Worm (Caenorhabditis elegans): ENCODE measurements around the gene F46H5.7.

F46H5.7 gene

DNA sequence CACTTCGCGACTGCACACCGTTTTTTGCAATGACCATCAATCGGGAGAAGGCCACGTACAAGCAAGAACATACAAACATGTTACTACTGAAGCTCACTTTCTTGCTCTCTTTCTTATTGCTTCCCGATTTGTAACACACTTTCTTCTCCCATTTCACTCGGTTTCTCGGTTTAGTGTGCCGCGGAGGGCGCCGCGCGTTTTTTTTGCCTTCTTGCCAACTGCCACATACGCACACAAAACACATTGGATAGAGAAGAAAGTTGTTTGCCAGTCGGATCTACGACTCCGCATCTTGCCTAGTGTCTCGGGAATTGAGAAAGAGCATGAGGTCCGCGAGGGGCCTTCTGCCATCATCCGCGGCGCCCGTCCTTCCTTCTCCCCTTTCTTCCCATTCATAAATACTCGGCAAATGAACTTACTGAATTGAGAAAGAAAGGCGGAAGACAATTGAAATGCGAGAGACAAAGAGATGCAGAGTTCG lies 8.0 kb downstream of the F46H5.7 start (continued):
- peak; percentile 93 for TF ChIP-seq zfh-2 (GFP tag; conservative IDR thresholded peaks at IDR 0.05)
- TF ChIP-seq snpc-3.4 (tag; optimal IDR thresholded peaks at IDR 0.05) = no peak
- no peak for TF ChIP-seq ceh-100 (GFP tag; IDR thresholded peaks at IDR 0.05)
- TF ChIP-seq zim-3 (tag; optimal IDR thresholded peaks at IDR 0.05) = no peak
- TF ChIP-seq unc-62 (GFP tag; optimal IDR thresholded peaks at IDR 0.05) = no peak
- TF ChIP-seq snpc-1.3 (tag; optimal IDR thresholded peaks at IDR 0.05; ENCODE audit: insufficient read depth) = no peak
- no peak for TF ChIP-seq C06A6.2 (GFP tag; conservative IDR thresholded peaks at IDR 0.05)

DNA sequence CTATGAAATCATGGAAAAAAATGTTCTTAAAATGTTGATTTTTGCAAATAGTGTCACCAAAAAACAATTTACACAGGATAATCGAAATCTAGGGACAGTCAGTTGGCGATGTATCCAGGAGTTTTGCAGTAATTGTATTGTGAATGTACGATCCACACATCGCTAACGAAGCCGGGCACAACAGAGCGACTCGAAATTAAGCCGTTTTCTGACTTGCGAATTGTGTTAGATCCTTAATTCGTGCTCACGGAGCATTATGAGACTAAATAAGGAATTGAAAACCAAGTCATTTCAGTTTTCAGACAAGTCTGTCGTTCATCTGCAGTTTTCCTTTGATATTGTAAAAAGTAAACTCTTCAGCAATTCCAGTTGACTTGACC lies 8.7 kb downstream of the F46H5.7 start:
- TF ChIP-seq him-1 (tag; optimal IDR thresholded peaks at IDR 0.05) (no peak), madf-8 (GFP tag; conservative IDR thresholded peaks at IDR 0.05) (no peak), ceh-79 (tag; optimal IDR thresholded peaks at IDR 0.05) (no peak), lin-26 (GFP tag; IDR thresholded peaks at IDR 0.05) (no peak), mxl-1 (tag; optimal IDR thresholded peaks at IDR 0.05) (no peak), nhr-80 (tag; optimal IDR thresholded peaks at IDR 0.05) (no peak), egl-18 (GFP tag; IDR thresholded peaks at IDR 0.05) (no peak), ceh-58 (GFP tag; IDR thresholded peaks at IDR 0.05) (no peak), snpc-3.4 (tag; optimal IDR thresholded peaks at IDR 0.05) (no peak), ama-1 (optimal IDR thresholded peaks at IDR 0.05) (no peak), ama-1 (GFP tag; optimal IDR thresholded peaks at IDR 0.05) (no peak), B0035.1 (tag; optimal IDR thresholded peaks at IDR 0.05) (no peak), F57C9.4 (tag; optimal IDR thresholded peaks at IDR 0.05) (no peak), sdz-38 (tag; optimal IDR thresholded peaks at IDR 0.05) (no peak), rpc-1 (optimal IDR thresholded peaks at IDR 0.05) (no peak), rpc-1 (tag; optimal IDR thresholded peaks at IDR 0.05) (no peak), tbx-9 (tag; optimal IDR thresholded peaks at IDR 0.05; ENCODE audit: borderline replicate concordance) (no peak), nhr-27 (tag; optimal IDR thresholded peaks at IDR 0.05) (no peak)

DNA sequence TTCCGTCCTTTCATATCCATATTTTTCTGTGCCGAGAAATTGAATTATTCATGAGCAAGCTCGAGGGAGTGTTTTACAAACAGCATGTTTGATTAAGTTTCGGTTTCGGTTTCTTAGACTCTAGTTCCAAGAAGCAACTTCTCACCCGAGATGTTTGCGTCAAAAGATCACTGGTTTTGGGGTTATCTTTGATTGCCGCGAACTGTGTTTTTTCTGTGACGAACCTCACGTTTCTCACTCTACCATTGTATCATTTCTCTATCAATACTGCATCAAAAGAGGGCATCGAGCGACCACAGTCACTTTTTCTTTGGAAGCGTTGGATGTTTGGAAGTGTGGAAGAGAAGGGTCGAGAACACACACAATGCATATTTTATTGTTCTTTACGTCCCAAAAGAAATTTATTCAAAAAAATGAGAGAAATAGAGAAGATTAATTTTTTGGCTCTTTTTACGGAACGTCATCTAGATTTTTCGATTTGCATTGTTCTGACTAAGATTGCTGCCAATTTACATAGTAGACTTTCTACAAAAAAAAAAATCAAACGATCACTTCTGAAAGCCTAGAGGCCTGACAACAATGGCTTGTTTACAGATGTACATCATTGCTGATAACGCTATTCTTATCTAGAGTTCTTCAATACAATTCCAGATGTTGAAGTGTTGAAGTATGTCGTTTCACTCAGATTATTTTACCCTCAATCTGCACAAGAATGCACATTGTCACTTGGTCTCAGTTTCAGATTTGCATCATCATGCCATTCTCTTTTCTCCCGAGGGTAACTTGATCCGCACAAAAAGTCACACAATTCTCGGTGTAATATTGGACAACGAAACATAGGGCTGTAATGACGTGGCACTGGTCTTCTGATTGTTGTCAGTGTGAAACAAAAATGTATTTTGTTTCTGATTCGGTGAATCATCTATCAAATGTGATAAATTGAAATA lies 9.4 kb downstream of the F46H5.7 start:
- TF ChIP-seq B0019.2 (GFP tag; conservative IDR thresholded peaks at IDR 0.05) (no peak), Y53F4B.3 (GFP tag; IDR thresholded peaks at IDR 0.05) (no peak), F55B11.4 (tag; optimal IDR thresholded peaks at IDR 0.05; ENCODE audit: borderline replicate concordance, insufficient read depth) (no peak), lsl-1 (GFP tag; optimal IDR thresholded peaks at IDR 0.05) (no peak), die-1 (tag; optimal IDR thresholded peaks at IDR 0.05) (no peak), ztf-26 (tag; optimal IDR thresholded peaks at IDR 0.05) (no peak), unc-130 (GFP tag; optimal IDR thresholded peaks at IDR 0.05) (no peak), pha-4 (tag; optimal IDR thresholded peaks at IDR 0.05) (no peak), nfyb-1 (GFP tag; IDR thresholded peaks at IDR 0.05) (0 out of 2 replicates have a peak, but pooled peaks have one; percentile 40), egl-44 (GFP tag; IDR thresholded peaks at IDR 0.05) (no peak), snpc-3.4 (tag; optimal IDR thresholded peaks at IDR 0.05) (no peak), bed-2 (GFP tag; IDR thresholded peaks at IDR 0.05) (no peak), nhr-179 (tag; optimal IDR thresholded peaks at IDR 0.05) (no peak), let-607 (tag; optimal IDR thresholded peaks at IDR 0.05) (peak in 1 of 2 experiments; percentile 21), lsy-27 (tag; optimal IDR thresholded peaks at IDR 0.05; ENCODE audit: borderline replicate concordance, insufficient read depth) (no peak), lin-26 (GFP tag; IDR thresholded peaks at IDR 0.05) (no peak), mel-28 (tag; optimal IDR thresholded peaks at IDR 0.05; ENCODE audit: borderline replicate concordance) (no peak), ZK185.1 (tag; optimal IDR thresholded peaks at IDR 0.05; ENCODE audit: poor library complexity, severe bottlenecking) (no peak), xnd-1 (tag; optimal IDR thresholded peaks at IDR 0.05) (no peak), sea-2 (GFP tag; IDR thresholded peaks at IDR 0.05) (no peak), Y53G8AR.9 (GFP tag; conservative IDR thresholded peaks at IDR 0.05) (0 out of 2 replicates have a peak, but pooled peaks have one; percentile 42), nhr-80 (tag; optimal IDR thresholded peaks at IDR 0.05) (peak; percentile 70), B0261.1 (tag; optimal IDR thresholded peaks at IDR 0.05) (no peak), attf-6 (GFP tag; IDR thresholded peaks at IDR 0.05) (no peak)
